Worm (Caenorhabditis elegans) whole organism, L4 larva: Measurements from ENCODE around the gene bus-18.

Experiments used
- D1046.2 ChIP-seq: fragments of 200-800 bp; sonication (Bioruptor generic); IDR thresholded peaks from 2 replicates; pipeline ENCODE4 v1.3.6; 2022; ENCODE audit warnings: missing genetic modification characterization, missing compliant biosample characterization
- R02D3.7 ChIP-seq: fragments of 150-350 bp; sonication (generic microtip); optimal IDR thresholded peaks from 3 replicates; lab custom pipeline; 2014; ENCODE audit warnings: missing biosample characterization, missing genetic modification characterization
- T26A8.4 ChIP-seq: fragments of 200-800 bp; sonication (Bioruptor generic); IDR thresholded peaks from 2 replicates; pipeline ENCODE4 v1.3.6; 2022; ENCODE audit warnings: missing genetic modification characterization, missing compliant biosample characterization
- ZK337.2 ChIP-seq: fragments of 200-800 bp; sonication (Bioruptor generic); IDR thresholded peaks from 2 replicates; pipeline ENCODE4 v1.3.6; 2022; ENCODE audit warnings: missing genetic modification reagents, missing genetic modification characterization, missing compliant biosample characterization
- attf-4 ChIP-seq: sonication (generic microtip); optimal IDR thresholded peaks from 3 replicates; lab custom pipeline; 2017; ENCODE audit warnings: missing biosample characterization, missing genetic modification characterization
- ceh-32 ChIP-seq: sonication (generic microtip); optimal IDR thresholded peaks from 2 replicates; lab custom pipeline; 2016; ENCODE audit warnings: mild to moderate bottlenecking, missing genetic modification characterization, missing compliant biosample characterization; ENCODE audit not compliant: poor library complexity
- ceh-82 ChIP-seq: sonication (generic microtip); optimal IDR thresholded peaks from 2 replicates; lab custom pipeline; 2017; ENCODE audit warnings: missing biosample characterization, missing genetic modification characterization
- cey-2 ChIP-seq: sonication (generic microtip); optimal IDR thresholded peaks from 3 replicates; lab custom pipeline; 2017; ENCODE audit warnings: missing genetic modification characterization, mild to moderate bottlenecking, missing compliant biosample characterization, antibody characterized with exemption, borderline replicate concordance; ENCODE audit not compliant: insufficient read depth
- ctbp-1 ChIP-seq: fragments of 200-800 bp; sonication (Bioruptor generic); IDR thresholded peaks from 2 replicates; pipeline ENCODE4 v1.3.6; 2022; ENCODE audit warnings: missing genetic modification reagents, missing genetic modification characterization, missing compliant biosample characterization
- daf-12 ChIP-seq: fragments of 150-350 bp; optimal IDR thresholded peaks from 2 replicates; lab custom pipeline; 2014; ENCODE audit warnings: missing biosample characterization, missing genetic modification reagents, missing genetic modification characterization
- daf-16 ChIP-seq, 3 experiments: sonication (generic microtip); optimal IDR thresholded peaks; 2 replicates each; lab custom pipeline; 2016 to 2017; ENCODE audit warnings: missing genetic modification characterization in 3 of 3, missing genetic modification reagents in 3 of 3, mild to moderate bottlenecking in 2 of 3, missing compliant biosample characterization in 2 of 3, missing biosample characterization in 1 of 3, moderate library complexity in 1 of 3
- daf-19 ChIP-seq: fragments of 200-800 bp; sonication (Bioruptor generic); conservative IDR thresholded peaks from 2 replicates; pipeline ENCODE4 v1.3.6; 2022; ENCODE audit warnings: missing genetic modification characterization, missing compliant biosample characterization
- daf-8 ChIP-seq: fragments of 200-800 bp; sonication (Bioruptor generic); IDR thresholded peaks from 2 replicates; pipeline ENCODE4 v1.3.6; 2022; ENCODE audit warnings: missing genetic modification characterization, missing compliant biosample characterization
- dmd-6 ChIP-seq: fragments of 200-800 bp; sonication (Bioruptor generic); IDR thresholded peaks from 2 replicates; pipeline ENCODE4 v1.3.6; 2022; ENCODE audit warnings: missing genetic modification reagents, missing genetic modification characterization, missing compliant biosample characterization
- dmd-8 ChIP-seq: fragments of 200-800 bp; sonication (Bioruptor generic); IDR thresholded peaks from 2 replicates; pipeline ENCODE4 v1.3.6; 2022; ENCODE audit warnings: missing genetic modification characterization, missing compliant biosample characterization
- dmd-9 ChIP-seq: fragments of 200-800 bp; sonication (Bioruptor generic); IDR thresholded peaks from 2 replicates; pipeline ENCODE4 v1.3.6; 2022; ENCODE audit warnings: missing genetic modification reagents, missing genetic modification characterization, missing compliant biosample characterization
- egl-43 ChIP-seq: fragments of 200-800 bp; sonication (Bioruptor generic); IDR thresholded peaks from 2 replicates; pipeline ENCODE4 v1.3.6; 2022; ENCODE audit warnings: missing genetic modification reagents, missing genetic modification characterization, missing compliant biosample characterization
- fkh-10 ChIP-seq: fragments of 150-350 bp; optimal IDR thresholded peaks from 2 replicates; lab custom pipeline; 2014; ENCODE audit warnings: missing biosample characterization, missing genetic modification reagents, missing genetic modification characterization
- gei-8 ChIP-seq: fragments of 200-800 bp; sonication (Bioruptor generic); optimal IDR thresholded peaks from 2 replicates; lab custom pipeline; 2018; ENCODE audit warnings: mild to moderate bottlenecking, missing genetic modification characterization, missing compliant biosample characterization
- hif-1 ChIP-seq, 2 experiments: sonication (generic microtip); optimal IDR thresholded peaks; 2 replicates each; lab custom pipeline; 2016 to 2017; ENCODE audit warnings: missing compliant biosample characterization in 2 of 2, missing genetic modification characterization in 2 of 2, missing genetic modification reagents in 2 of 2, missing genotype in 2 of 2, mild to moderate bottlenecking in 1 of 2
- hlh-11 ChIP-seq: fragments of 200-800 bp; sonication (Bioruptor generic); optimal IDR thresholded peaks from 2 replicates; lab custom pipeline; 2018; ENCODE audit warnings: mild to moderate bottlenecking, missing genetic modification characterization, missing compliant biosample characterization
- hlh-30 ChIP-seq: sonication (generic microtip); optimal IDR thresholded peaks from 2 replicates; lab custom pipeline; 2017; ENCODE audit warnings: antibody characterized with exemption, mild to moderate bottlenecking, missing genetic modification characterization, missing compliant biosample characterization; ENCODE audit not compliant: insufficient read depth
- jun-1 ChIP-seq: fragments of 150-350 bp; optimal IDR thresholded peaks from 2 replicates; lab custom pipeline; 2014; ENCODE audit warnings: missing biosample characterization, missing genetic modification reagents, missing genetic modification characterization
- lin-1 ChIP-seq: fragments of 200-800 bp; sonication (Bioruptor generic); IDR thresholded peaks from 2 replicates; pipeline ENCODE4 v1.3.6; 2022; ENCODE audit warnings: missing genetic modification reagents, missing genetic modification characterization, missing compliant biosample characterization
- lin-13 ChIP-seq: fragments of 150-350 bp; optimal IDR thresholded peaks from 2 replicates; lab custom pipeline; 2014; ENCODE audit warnings: missing biosample characterization, missing genetic modification reagents, missing genetic modification characterization
- lsy-2 ChIP-seq, 2 experiments: fragments of 150-350 bp in 1 of 2; sonication (generic microtip) in 1 of 2; optimal IDR thresholded peaks; 2 replicates each; lab custom pipeline; 2014 to 2017; ENCODE audit warnings: missing biosample characterization in 2 of 2, missing genetic modification characterization in 2 of 2
- mdl-1 ChIP-seq, 2 experiments: fragments of 150-350 bp in 1 of 2; sonication (generic microtip) in 1 of 2; optimal IDR thresholded peaks; 2 replicates each; lab custom pipeline; 2014 to 2017; ENCODE audit warnings: missing biosample characterization in 2 of 2, missing genetic modification characterization in 2 of 2
- mdt-29 ChIP-seq: fragments of 200-800 bp; sonication (Bioruptor generic); IDR thresholded peaks from 2 replicates; pipeline ENCODE4 v1.3.6; 2022; ENCODE audit warnings: missing genetic modification reagents, missing genetic modification characterization, missing compliant biosample characterization
- mep-1 ChIP-seq: fragments of 150-350 bp; sonication (generic microtip); optimal IDR thresholded peaks from 3 replicates; lab custom pipeline; 2014; ENCODE audit warnings: missing biosample characterization, missing genetic modification characterization
- mxl-2 ChIP-seq: fragments of 200-800 bp; sonication (Bioruptor generic); conservative IDR thresholded peaks from 2 replicates; pipeline ENCODE4 v1.3.6; 2022; ENCODE audit warnings: missing genetic modification reagents, missing genetic modification characterization, missing compliant biosample characterization
- nhr-111 ChIP-seq: fragments of 200-800 bp; sonication (Bioruptor generic); optimal IDR thresholded peaks from 2 replicates; lab custom pipeline; 2018; ENCODE audit warnings: mild to moderate bottlenecking, missing genetic modification characterization, missing compliant biosample characterization
- nhr-237 ChIP-seq: sonication (generic microtip); optimal IDR thresholded peaks from 2 replicates; lab custom pipeline; 2017; ENCODE audit warnings: missing biosample characterization, missing genetic modification characterization
- nhr-25 ChIP-seq: sonication (generic microtip); optimal IDR thresholded peaks from 2 replicates; lab custom pipeline; 2017; ENCODE audit warnings: missing genetic modification characterization, mild to moderate bottlenecking, missing compliant biosample characterization, antibody characterized with exemption, moderate library complexity, borderline replicate concordance; ENCODE audit not compliant: insufficient read depth
- nhr-41 ChIP-seq: fragments of 200-800 bp; sonication (Bioruptor generic); IDR thresholded peaks from 2 replicates; pipeline ENCODE4 v1.3.6; 2022; ENCODE audit warnings: missing genetic modification reagents, missing genetic modification characterization, missing compliant biosample characterization
- nhr-42 ChIP-seq: fragments of 200-800 bp; sonication (Bioruptor generic); IDR thresholded peaks from 2 replicates; pipeline ENCODE4 v1.3.6; 2022; ENCODE audit warnings: missing genetic modification characterization, missing compliant biosample characterization
- nhr-48 ChIP-seq: sonication (generic microtip); optimal IDR thresholded peaks from 2 replicates; lab custom pipeline; 2016; ENCODE audit warnings: mild to moderate bottlenecking, missing genetic modification characterization, missing compliant biosample characterization
- nhr-6 ChIP-seq: fragments of 150-350 bp; optimal IDR thresholded peaks from 2 replicates; lab custom pipeline; 2014; ENCODE audit warnings: missing biosample characterization, missing genetic modification characterization
- nhr-76 ChIP-seq: fragments of 150-350 bp; optimal IDR thresholded peaks from 2 replicates; lab custom pipeline; 2014; ENCODE audit warnings: missing biosample characterization, missing genetic modification characterization
- nhr-77 ChIP-seq: fragments of 150-350 bp; optimal IDR thresholded peaks from 2 replicates; lab custom pipeline; 2014; ENCODE audit warnings: missing biosample characterization, missing genetic modification characterization
- php-3 ChIP-seq: fragments of 200-800 bp; sonication (Bioruptor generic); IDR thresholded peaks from 2 replicates; pipeline ENCODE4 v1.3.6; 2022; ENCODE audit warnings: missing genetic modification reagents, missing genetic modification characterization, missing compliant biosample characterization
- saeg-2 ChIP-seq: fragments of 200-800 bp; sonication (Bioruptor generic); IDR thresholded peaks from 2 replicates; pipeline ENCODE4 v1.3.6; 2022; ENCODE audit warnings: missing genetic modification reagents, missing genetic modification characterization, missing compliant biosample characterization
- set-16 ChIP-seq: fragments of 200-800 bp; sonication (Bioruptor generic); IDR thresholded peaks from 2 replicates; pipeline ENCODE4 v1.3.6; 2022; ENCODE audit warnings: missing genetic modification reagents, missing genetic modification characterization, missing compliant biosample characterization
- snpc-1.2 ChIP-seq: fragments of 200-800 bp; sonication (Bioruptor generic); IDR thresholded peaks from 2 replicates; pipeline ENCODE4 v1.3.6; 2022; ENCODE audit warnings: missing genetic modification reagents, missing genetic modification characterization, missing compliant biosample characterization
- tag-97 ChIP-seq: fragments of 200-800 bp; sonication (Bioruptor generic); IDR thresholded peaks from 2 replicates; pipeline ENCODE4 v1.3.6; 2022; ENCODE audit warnings: missing genetic modification characterization, missing compliant biosample characterization
- tra-1 ChIP-seq: fragments of 200-800 bp; sonication (Bioruptor generic); IDR thresholded peaks from 2 replicates; pipeline ENCODE4 v1.3.6; 2022; ENCODE audit warnings: missing genetic modification reagents, missing genetic modification characterization, missing compliant biosample characterization
- unc-130 ChIP-seq: sonication (generic microtip); optimal IDR thresholded peaks from 2 replicates; lab custom pipeline; 2016; ENCODE audit warnings: missing genetic modification reagents, missing genetic modification characterization, missing compliant biosample characterization
- unc-39 ChIP-seq: sonication (generic microtip); optimal IDR thresholded peaks from 2 replicates; lab custom pipeline; 2017; ENCODE audit warnings: missing biosample characterization, missing genetic modification characterization
- zfp-2 ChIP-seq: sonication (generic microtip); optimal IDR thresholded peaks from 2 replicates; lab custom pipeline; 2016; ENCODE audit warnings: mild to moderate bottlenecking, missing genetic modification characterization, missing compliant biosample characterization
- zip-11 ChIP-seq: fragments of 200-800 bp; sonication (Bioruptor generic); IDR thresholded peaks from 2 replicates; pipeline ENCODE4 v1.3.6; 2022; ENCODE audit warnings: missing genetic modification characterization, missing compliant biosample characterization

bus-18 gene

DNA sequence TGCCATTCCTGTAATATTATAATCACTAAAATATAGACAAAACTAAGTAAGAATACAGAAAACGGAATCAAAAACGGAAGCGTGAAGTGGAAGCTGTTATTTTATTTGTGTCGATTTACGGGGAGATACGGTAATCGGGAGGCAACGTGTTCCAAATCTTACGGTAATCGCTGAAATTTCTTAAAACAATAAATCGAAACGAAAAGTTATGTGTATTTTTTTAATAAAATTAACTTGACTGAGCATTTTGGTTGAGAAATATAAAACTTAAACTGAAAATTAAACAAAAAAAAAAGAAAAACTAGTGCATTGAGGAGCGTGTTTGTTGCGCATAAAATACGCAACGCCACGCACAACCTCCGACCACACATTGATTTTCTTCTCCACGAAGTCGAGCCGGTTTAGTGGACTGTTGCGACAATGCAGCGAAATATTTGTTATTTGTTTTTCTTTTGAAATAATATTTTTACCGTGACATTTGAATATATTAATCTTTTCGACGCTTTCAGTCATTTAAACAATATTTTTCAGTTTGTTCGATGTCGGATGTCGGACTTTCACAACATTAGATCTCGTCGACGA, 9.1 kb upstream of the bus-18 start, which contains the start of the genes F55A11.1 and syx-5 (continued):
- TF ChIP-seq nhr-42 (GFP tag; lab: Robert Waterston, UW) = peak; percentile 76; the same call in 1 of the 2 replicates
- TF ChIP-seq ZK337.2 = no peak
- TF ChIP-seq set-16 = no peak
- no peak for TF ChIP-seq D1046.2 (GFP tag; lab: Robert Waterston, UW)
- TF ChIP-seq mdl-1 (tag; optimal IDR thresholded peaks at IDR 0.05; lab: Kevin White, UChicago) = peak in 1 of 2 experiments; percentile 84
- TF ChIP-seq T26A8.4 = peak; percentile 85
- no peak for TF ChIP-seq nhr-41 (GFP tag; lab: Robert Waterston, UW)
- TF ChIP-seq daf-8 (GFP tag; lab: Robert Waterston, UW) = no peak
- no peak for TF ChIP-seq cey-2 (tag; lab: Kevin White, UChicago)
- peak; percentile 22 to 63 for TF ChIP-seq hif-1 (tag; optimal IDR thresholded peaks at IDR 0.05; lab: Kevin White, UChicago)
- TF ChIP-seq daf-16 (GFP tag; optimal IDR thresholded peaks at IDR 0.05; lab: Kevin White, UChicago) = peak; percentile 50 to 89
- peak; percentile 58 for TF ChIP-seq daf-16 (tag; optimal IDR thresholded peaks at IDR 0.05; lab: Kevin White, UChicago)
- peak; percentile 12 for TF ChIP-seq zfp-2 (tag; lab: Kevin White, UChicago)
- TF ChIP-seq lin-1 (GFP tag; lab: Robert Waterston, UW) = 0 out of 2 replicates have a peak, but pooled peaks have one; percentile 43
- peak; percentile 10 for TF ChIP-seq jun-1
- peak; percentile 18 for TF ChIP-seq unc-130
- TF ChIP-seq tag-97 (GFP tag; lab: Robert Waterston, UW) = no peak
- no peak for TF ChIP-seq mdt-29 (GFP tag; lab: Robert Waterston, UW)
- no peak for TF ChIP-seq nhr-237 (tag; lab: Kevin White, UChicago)
- TF ChIP-seq saeg-2 (GFP tag; lab: Robert Waterston, UW) = peak; percentile 69; the same call in 1 of the 2 replicates
- peak; percentile 87 for TF ChIP-seq nhr-48 (tag; lab: Kevin White, UChicago)
- TF ChIP-seq attf-4 (tag; lab: Kevin White, UChicago) = no peak
- TF ChIP-seq lsy-2 (tag; optimal IDR thresholded peaks at IDR 0.05; lab: Kevin White, UChicago) = peak; percentile 99 to 100
- TF ChIP-seq unc-39 (tag; lab: Kevin White, UChicago) = no peak
- peak; percentile 46 for TF ChIP-seq nhr-77
- TF ChIP-seq gei-8 (GFP tag; lab: Kevin White, UChicago) = no peak
- TF ChIP-seq php-3 = peak; percentile 64
- TF ChIP-seq snpc-1.2 (GFP tag; lab: Robert Waterston, UW) = 0 out of 2 replicates have a peak, but pooled peaks have one; percentile 9
- TF ChIP-seq fkh-10 (GFP tag; lab: Kevin White, UChicago) = peak; percentile 76
- no peak for TF ChIP-seq zip-11
- TF ChIP-seq hlh-30 = peak; percentile 78
- peak; percentile 81 for TF ChIP-seq ctbp-1 (GFP tag; lab: Robert Waterston, UW)
- no peak for TF ChIP-seq daf-12 (tag; lab: Kevin White, UChicago)
- TF ChIP-seq dmd-6 (GFP tag; lab: Robert Waterston, UW) = peak; percentile 78
- TF ChIP-seq ceh-82 (tag; lab: Kevin White, UChicago) = no peak
- TF ChIP-seq mxl-2 = no peak
- peak; percentile 84 for TF ChIP-seq R02D3.7 (tag; lab: Kevin White, UChicago)
- TF ChIP-seq nhr-76 = no peak
- TF ChIP-seq lin-13 (GFP tag; lab: Kevin White, UChicago) = peak; percentile 71
- TF ChIP-seq nhr-6 = peak; percentile 59
- TF ChIP-seq ceh-32 (tag; lab: Kevin White, UChicago) = peak; percentile 42
- no peak for TF ChIP-seq dmd-9 (GFP tag; lab: Robert Waterston, UW)
- TF ChIP-seq nhr-111 (GFP tag; lab: Kevin White, UChicago) = no peak
- TF ChIP-seq mep-1 (tag; lab: Kevin White, UChicago) = peak; percentile 89
- TF ChIP-seq tra-1 (GFP tag; lab: Robert Waterston, UW) = no peak
- 0 out of 2 replicates have a peak, but pooled peaks have one; percentile 48 for TF ChIP-seq egl-43 (GFP tag; lab: Robert Waterston, UW)
- TF ChIP-seq hlh-11 (tag; lab: Kevin White, UChicago) = peak; percentile 86
- TF ChIP-seq daf-19 (GFP tag; lab: Robert Waterston, UW) = no peak
- no peak for TF ChIP-seq nhr-25 (tag; lab: Kevin White, UChicago)
- TF ChIP-seq dmd-8 (GFP tag; lab: Robert Waterston, UW) = no peak
